Fruit fly (Drosophila melanogaster) whole organism, embryonic: Measurements from ENCODE around the gene QIL1.

Experiments
- Atf-2 ChIP-seq: fragments of 200-800 bp; sonication (Bioruptor generic); optimal IDR thresholded peaks from 2 replicates; lab custom pipeline; 2016; ENCODE audit warnings: missing biosample characterization, missing genetic modification characterization
- C15 ChIP-seq: fragments of 200-800 bp; sonication (Bioruptor generic); IDR thresholded peaks from 3 replicates; pipeline ENCODE4 v1.3.6; 2022; ENCODE audit warnings: missing biosample characterization, missing genetic modification characterization
- CG10366 ChIP-seq: fragments of 200-800 bp; sonication (Bioruptor generic); IDR thresholded peaks from 2 replicates; pipeline ENCODE4 v1.3.6; 2022; ENCODE audit warnings: missing biosample characterization, missing genetic modification characterization
- CG11696 ChIP-seq: fragments of 200-800 bp; sonication (Bioruptor generic); IDR thresholded peaks from 2 replicates; pipeline ENCODE4 v1.3.6; 2022; ENCODE audit warnings: missing biosample characterization, missing genetic modification characterization
- CG13287 ChIP-seq: fragments of 200-800 bp; sonication (Bioruptor generic); IDR thresholded peaks from 2 replicates; pipeline ENCODE4 v1.3.6; 2022; ENCODE audit warnings: missing biosample characterization, missing genetic modification characterization; ENCODE audit not compliant: partially characterized antibody
- CG13624 ChIP-seq: fragments of 200-800 bp; sonication (Bioruptor generic); optimal IDR thresholded peaks from 2 replicates; lab custom pipeline; 2016; ENCODE audit warnings: missing biosample characterization, missing genetic modification characterization
- CG13894 ChIP-seq: fragments of 200-800 bp; sonication (Bioruptor generic); optimal IDR thresholded peaks from 3 replicates; lab custom pipeline; 2018; ENCODE audit warnings: missing biosample characterization, mild to moderate bottlenecking, missing genetic modification characterization, moderate library complexity
- CG14710 ChIP-seq: fragments of 200-800 bp; sonication (Bioruptor generic); optimal IDR thresholded peaks from 3 replicates; lab custom pipeline; 2019; ENCODE audit warnings: missing biosample characterization, mild to moderate bottlenecking, missing genetic modification characterization, moderate library complexity
- CG15011 ChIP-seq: fragments of 200-800 bp; sonication (Bioruptor generic); optimal IDR thresholded peaks from 3 replicates; lab custom pipeline; 2018; ENCODE audit warnings: missing biosample characterization, mild to moderate bottlenecking, missing genetic modification characterization
- CG16779 ChIP-seq: fragments of 200-800 bp; sonication (Bioruptor generic); IDR thresholded peaks from 2 replicates; pipeline ENCODE4 v1.3.6; 2022; ENCODE audit warnings: missing biosample characterization, missing genetic modification characterization
- CG17829 ChIP-seq: fragments of 200-800 bp; optimal IDR thresholded peaks from 2 replicates; lab custom pipeline; 2019; ENCODE audit warnings: missing biosample characterization, mild to moderate bottlenecking, missing genetic modification characterization, moderate library complexity
- CG18476 ChIP-seq: fragments of 200-800 bp; sonication (Bioruptor generic); optimal IDR thresholded peaks from 2 replicates; lab custom pipeline; 2016; ENCODE audit warnings: missing biosample characterization, mild to moderate bottlenecking, missing genetic modification characterization
- CG2875 ChIP-seq: fragments of 200-800 bp; sonication (Bioruptor generic); optimal IDR thresholded peaks from 2 replicates; lab custom pipeline; 2017; ENCODE audit warnings: missing biosample characterization, mild to moderate bottlenecking, missing genetic modification characterization, missing genetic modification reagents
- CG31388 ChIP-seq: fragments of 200-800 bp; sonication (Bioruptor generic); optimal IDR thresholded peaks from 2 replicates; lab custom pipeline; 2016; ENCODE audit warnings: missing biosample characterization, missing genetic modification characterization
- CG3847 ChIP-seq: fragments of 200-800 bp; sonication (Bioruptor generic); IDR thresholded peaks from 2 replicates; pipeline ENCODE4 v1.3.6; 2022; ENCODE audit warnings: missing biosample characterization, missing genetic modification characterization
- CG4424 ChIP-seq: fragments of 200-800 bp; sonication (Bioruptor generic); optimal IDR thresholded peaks from 3 replicates; lab custom pipeline; 2016; ENCODE audit warnings: missing biosample characterization, missing genetic modification characterization
- CG4854 ChIP-seq: fragments of 200-800 bp; sonication (Bioruptor generic); optimal IDR thresholded peaks from 2 replicates; lab custom pipeline; 2016; ENCODE audit warnings: missing biosample characterization, missing genetic modification characterization, inconsistent platforms
- CG8290 ChIP-seq, 3 experiments: fragments of 200-800 bp; sonication (Bioruptor generic); optimal IDR thresholded peaks; 2 replicates each; lab custom pipeline; 2016 to 2019; ENCODE audit warnings: missing biosample characterization in 3 of 3, missing genetic modification characterization in 3 of 3, mild to moderate bottlenecking in 2 of 3, moderate library complexity in 1 of 3
- CG8388 ChIP-seq: fragments of 200-800 bp; sonication (Bioruptor generic); optimal IDR thresholded peaks from 2 replicates; lab custom pipeline; 2019; ENCODE audit warnings: missing biosample characterization, mild to moderate bottlenecking, missing genetic modification characterization, moderate library complexity
- Chrac-16 ChIP-seq: fragments of 200-800 bp; sonication (Bioruptor generic); optimal IDR thresholded peaks from 3 replicates; lab custom pipeline; 2016; ENCODE audit warnings: missing biosample characterization, missing genetic modification characterization
- Dek ChIP-seq: fragments of 200-800 bp; sonication (Bioruptor generic); optimal IDR thresholded peaks from 3 replicates; lab custom pipeline; 2019; ENCODE audit warnings: missing biosample characterization, mild to moderate bottlenecking, missing genetic modification characterization, moderate library complexity
- Dip2 ChIP-seq: fragments of 200-800 bp; sonication (Bioruptor generic); IDR thresholded peaks from 2 replicates; pipeline ENCODE4 v1.3.6; 2022; ENCODE audit warnings: missing biosample characterization, missing genetic modification characterization
- Eip74EF ChIP-seq, 2 experiments: fragments of 200-800 bp in 1 of 2; fragments of >200 bp in 1 of 2; sonication (Bioruptor generic) in 1 of 2; optimal IDR thresholded peaks; 2 replicates each; lab custom pipeline; 2017 to 2019; ENCODE audit warnings: missing biosample characterization in 2 of 2, missing genetic modification characterization in 2 of 2, mild to moderate bottlenecking in 1 of 2, moderate library complexity in 1 of 2
- Hmr ChIP-seq: fragments of 200-800 bp; sonication (Bioruptor generic); optimal IDR thresholded peaks from 3 replicates; lab custom pipeline; 2017; ENCODE audit warnings: mild to moderate bottlenecking, missing biosample characterization, missing genetic modification reagents, missing genetic modification characterization
- Lim3 ChIP-seq: fragments of 200-800 bp; sonication (Bioruptor generic); IDR thresholded peaks from 2 replicates; pipeline ENCODE4 v1.3.6; 2022; ENCODE audit warnings: missing biosample characterization, missing genetic modification characterization
- PHDP ChIP-seq: fragments of 200-800 bp; sonication (Bioruptor generic); optimal IDR thresholded peaks from 3 replicates; lab custom pipeline; 2018; ENCODE audit warnings: missing biosample characterization, mild to moderate bottlenecking, missing genetic modification characterization, moderate library complexity
- Spps ChIP-seq: fragments of 200-800 bp; sonication (Bioruptor generic); optimal IDR thresholded peaks from 2 replicates; lab custom pipeline; 2018; ENCODE audit warnings: missing biosample characterization, mild to moderate bottlenecking, missing genetic modification characterization
- Stat92E ChIP-seq, 3 experiments: fragments of >200 bp in 2 of 3; fragments of 200-800 bp in 1 of 3; sonication (Bioruptor generic) in 1 of 3; optimal IDR thresholded peaks; 2 replicates each; lab custom pipeline; 2017 to 2019; ENCODE audit warnings: missing biosample characterization in 3 of 3, missing genetic modification characterization in 3 of 3, mild to moderate bottlenecking in 1 of 3, moderate library complexity in 1 of 3
- Xbp1 ChIP-seq: fragments of 200-800 bp; sonication (Bioruptor generic); optimal IDR thresholded peaks from 3 replicates; lab custom pipeline; 2016; ENCODE audit warnings: missing biosample characterization, mild to moderate bottlenecking, missing genetic modification characterization
- ase ChIP-seq: fragments of 200-800 bp; sonication (Bioruptor generic); IDR thresholded peaks from 3 replicates; pipeline ENCODE4 v1.3.6; 2022; ENCODE audit warnings: missing biosample characterization, missing genetic modification characterization
- bigmax ChIP-seq: fragments of 200-800 bp; sonication (Bioruptor generic); optimal IDR thresholded peaks from 2 replicates; lab custom pipeline; 2018; ENCODE audit warnings: missing biosample characterization, mild to moderate bottlenecking, missing genetic modification characterization
- corto ChIP-seq: fragments of 200-800 bp; sonication (Bioruptor generic); optimal IDR thresholded peaks from 2 replicates; lab custom pipeline; 2016; ENCODE audit warnings: missing biosample characterization, mild to moderate bottlenecking, missing genetic modification characterization, moderate library complexity
- crol ChIP-seq: fragments of 200-800 bp; sonication (Bioruptor generic); IDR thresholded peaks from 2 replicates; pipeline ENCODE4 v1.3.6; 2022; ENCODE audit warnings: missing biosample characterization, missing genetic modification characterization
- danr ChIP-seq: fragments of 200-800 bp; sonication (Bioruptor generic); IDR thresholded peaks from 2 replicates; pipeline ENCODE4 v1.3.6; 2022; ENCODE audit warnings: missing biosample characterization, missing genetic modification characterization
- ems ChIP-seq: fragments of 200-800 bp; sonication (Bioruptor generic); optimal IDR thresholded peaks from 3 replicates; lab custom pipeline; 2016; ENCODE audit warnings: missing biosample characterization, missing genetic modification characterization
- eve ChIP-seq, 2 experiments: fragments of >200 bp; optimal IDR thresholded peaks; 2 replicates each; lab custom pipeline; 2017; ENCODE audit warnings: missing biosample characterization in 2 of 2, missing genetic modification characterization in 2 of 2
- mld ChIP-seq: fragments of 200-800 bp; sonication (Bioruptor generic); IDR thresholded peaks from 3 replicates; pipeline ENCODE4 v1.3.6; 2022; ENCODE audit warnings: missing biosample characterization, missing genetic modification characterization; ENCODE audit not compliant: partially characterized antibody
- nerfin-1 ChIP-seq: fragments of 200-800 bp; sonication (Bioruptor generic); optimal IDR thresholded peaks from 3 replicates; lab custom pipeline; 2019; ENCODE audit warnings: missing biosample characterization, mild to moderate bottlenecking, missing genetic modification characterization, moderate library complexity
- prd ChIP-seq, 3 experiments: fragments of >200 bp in 2 of 3; fragments of 200-800 bp in 1 of 3; sonication (Bioruptor generic) in 1 of 3; optimal IDR thresholded peaks in 2 of 3; IDR thresholded peaks in 1 of 3; 2 replicates in 2 of 3; 3 replicates in 1 of 3; pipeline versions ENCODE4 v1.3.6 to Lab custom; 2017 to 2022; ENCODE audit warnings: missing biosample characterization in 1 of 3, missing genetic modification characterization in 1 of 3
- run ChIP-seq: fragments of 200-800 bp; sonication (Bioruptor generic); optimal IDR thresholded peaks from 3 replicates; lab custom pipeline; 2018; ENCODE audit warnings: missing biosample characterization, mild to moderate bottlenecking, missing genetic modification characterization
- schlank ChIP-seq: fragments of 200-800 bp; sonication (Bioruptor generic); optimal IDR thresholded peaks from 2 replicates; lab custom pipeline; 2018; ENCODE audit warnings: missing biosample characterization, mild to moderate bottlenecking, missing genetic modification characterization
- scrt ChIP-seq: fragments of 200-800 bp; sonication (Bioruptor generic); optimal IDR thresholded peaks from 2 replicates; lab custom pipeline; 2018; ENCODE audit warnings: missing biosample characterization, mild to moderate bottlenecking, missing genetic modification characterization, moderate library complexity
- sisA ChIP-seq: fragments of 200-800 bp; sonication (Bioruptor generic); IDR thresholded peaks from 2 replicates; pipeline ENCODE4 v1.3.6; 2022; ENCODE audit warnings: missing biosample characterization, missing genetic modification characterization
- sr ChIP-seq: fragments of 200-800 bp; sonication (Bioruptor generic); IDR thresholded peaks from 3 replicates; pipeline ENCODE4 v1.3.6; 2022; ENCODE audit warnings: missing biosample characterization, missing genetic modification characterization
- stwl ChIP-seq: fragments of 200-800 bp; sonication (Bioruptor generic); optimal IDR thresholded peaks from 3 replicates; lab custom pipeline; 2018; ENCODE audit warnings: missing biosample characterization, mild to moderate bottlenecking, missing genetic modification characterization, moderate library complexity
- sug ChIP-seq: fragments of 200-800 bp; optimal IDR thresholded peaks from 2 replicates; lab custom pipeline; 2019; ENCODE audit warnings: missing biosample characterization, mild to moderate bottlenecking, missing genetic modification characterization, moderate library complexity
- trem ChIP-seq: fragments of 200-800 bp; optimal IDR thresholded peaks from 3 replicates; lab custom pipeline; 2019; ENCODE audit warnings: missing biosample characterization, mild to moderate bottlenecking, missing genetic modification characterization, moderate library complexity
- vvl ChIP-seq: fragments of 200-800 bp; sonication (Bioruptor generic); IDR thresholded peaks from 2 replicates; pipeline ENCODE4 v1.3.6; 2022; ENCODE audit warnings: missing biosample characterization, missing genetic modification characterization

QIL1 gene

dm6 chr3L:17474711-17475451, 9.1 kb downstream of the QIL1 start, which contains the start of the genes UQCR-Q and CG46525 (continued):
- TF ChIP-seq vvl, result 0 out of 2 replicates have a peak, but pooled peaks have one; percentile 26
- no peak for TF ChIP-seq CG11696 (GFP tag; lab: Robert Waterston, UW)
- TF ChIP-seq CG16779 (GFP tag; lab: Robert Waterston, UW), result no peak
- no peak for TF ChIP-seq Atf-2 (GFP tag; lab: Kevin White, UChicago)
- no peak for TF ChIP-seq CG4854 (GFP tag; lab: Kevin White, UChicago)
- no peak for TF ChIP-seq CG8388 (GFP tag; lab: Kevin White, UChicago)
- TF ChIP-seq CG17829 (tag; lab: Kevin White, UChicago), result peak; percentile 47
- TF ChIP-seq Dip2, result no peak
- no peak for TF ChIP-seq CG2875
- peak; percentile 20 for TF ChIP-seq Xbp1
- peak; percentile 72 for TF ChIP-seq stwl
- TF ChIP-seq Chrac-16 (GFP tag; lab: Kevin White, UChicago), result no peak
- TF ChIP-seq CG3847 (GFP tag; lab: Robert Waterston, UW), result peak; percentile 18; the same call in 1 of the 2 replicates
- no peak for TF ChIP-seq CG13624 (GFP tag; lab: Kevin White, UChicago)
- TF ChIP-seq C15 (GFP tag; lab: Robert Waterston, UW), result no peak
- no peak for TF ChIP-seq CG31388
- TF ChIP-seq CG13287, result peak; percentile 39; the same call in 1 of the 2 replicates
- TF ChIP-seq danr (GFP tag; lab: Robert Waterston, UW), result no peak
- TF ChIP-seq CG8290 (GFP tag; optimal IDR thresholded peaks at IDR 0.05; lab: Kevin White, UChicago), result peak; percentile 1
- peak in 1 of 2 experiments; percentile 67 for TF ChIP-seq CG8290 (tag; optimal IDR thresholded peaks at IDR 0.05; lab: Kevin White, UChicago)
- TF ChIP-seq Hmr (GFP tag; lab: Kevin White, UChicago), result peak; percentile 78
- TF ChIP-seq Stat92E (GFP tag; optimal IDR thresholded peaks at IDR 0.05; lab: Kevin White, UChicago), result no peak
- peak; percentile 66 for TF ChIP-seq trem (tag; lab: Kevin White, UChicago)
- TF ChIP-seq sug (tag; lab: Kevin White, UChicago), result peak; percentile 35
- peak; percentile 66 for TF ChIP-seq bigmax (GFP tag; lab: Kevin White, UChicago)
- TF ChIP-seq scrt (GFP tag; lab: Kevin White, UChicago), result no peak
- TF ChIP-seq eve (GFP tag; optimal IDR thresholded peaks at IDR 0.05; lab: Kevin White, UChicago), result no peak
- no peak for TF ChIP-seq CG15011 (GFP tag; lab: Kevin White, UChicago)
- no peak for TF ChIP-seq Eip74EF (GFP tag; optimal IDR thresholded peaks at IDR 0.05; lab: Kevin White, UChicago)
- no peak for TF ChIP-seq sisA (GFP tag; lab: Robert Waterston, UW)

dm6 chr3L:17475979-17476393, 10.2 kb downstream of the QIL1 start, which contains the start of gene CG34250:
Gene CG34250 (plus strand): TSS chr3L:17476222.
- TF ChIP-seq corto (GFP tag; lab: Kevin White, UChicago), result peak; percentile 51
- TF ChIP-seq prd (optimal IDR thresholded peaks at IDR 0.05; lab: Kevin White, UChicago), result no peak
- no peak for TF ChIP-seq prd (GFP tag; IDR thresholded peaks at IDR 0.05; lab: Robert Waterston, UW)
- TF ChIP-seq sr (GFP tag; lab: Robert Waterston, UW), result no peak
- no peak for TF ChIP-seq Spps
- TF ChIP-seq crol, result no peak
- TF ChIP-seq ase, result no peak
- TF ChIP-seq CG4424, result peak; percentile 52
- no peak for TF ChIP-seq run (tag; lab: Kevin White, UChicago)
- TF ChIP-seq CG14710 (tag; lab: Kevin White, UChicago), result peak; percentile 85
- TF ChIP-seq CG10366, result no peak
- TF ChIP-seq CG13894 (tag; lab: Kevin White, UChicago), result peak; percentile 60
- no peak for TF ChIP-seq mld (GFP tag; lab: Robert Waterston, UW)
- no peak for TF ChIP-seq schlank (tag; lab: Kevin White, UChicago)
- peak; percentile 72 for TF ChIP-seq sug (tag; lab: Kevin White, UChicago)
- TF ChIP-seq Dek (tag; lab: Kevin White, UChicago), result peak; percentile 43
- peak; percentile 25 for TF ChIP-seq nerfin-1 (tag; lab: Kevin White, UChicago)
- TF ChIP-seq ems (GFP tag; lab: Kevin White, UChicago), result peak; percentile 34
- TF ChIP-seq CG18476, result peak; percentile 39
- peak; percentile 26 for TF ChIP-seq PHDP (tag; lab: Kevin White, UChicago)
- no peak for TF ChIP-seq Lim3
